Worm (Caenorhabditis elegans): ENCODE measurements around the gene F08B12.4.

Gene F08B12.4

DNA sequence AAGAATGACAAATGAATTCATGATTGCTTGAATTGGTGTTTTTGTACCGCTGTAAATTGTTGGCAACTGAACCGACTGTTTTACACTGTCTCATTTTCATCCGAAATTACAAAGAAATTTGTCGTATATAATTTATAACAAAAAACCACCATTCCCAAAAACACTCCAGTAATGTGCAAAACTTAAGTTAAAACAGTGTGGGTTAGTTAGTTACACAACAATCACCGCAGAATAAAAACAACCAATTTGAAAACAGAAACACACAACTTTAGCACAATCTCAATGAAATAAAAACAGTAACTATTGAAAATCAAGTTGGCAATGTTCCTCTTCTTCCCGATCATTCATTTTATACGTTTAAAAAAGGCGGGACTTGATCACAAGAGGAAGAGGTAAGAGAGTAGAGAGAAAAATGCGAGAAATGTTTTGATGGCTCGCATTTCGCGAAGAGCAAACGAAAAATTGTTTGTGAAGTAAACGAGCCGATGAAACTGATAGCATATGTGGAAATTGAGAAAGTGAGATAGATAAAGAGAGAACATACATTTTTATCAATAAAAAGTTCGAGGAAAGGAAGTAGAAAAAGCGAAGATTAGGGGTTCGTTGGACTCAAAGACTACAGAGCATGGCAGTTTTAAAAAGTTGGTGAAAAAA, at the start of gene F08B12.4:
Gene F08B12.4, minus strand, starts transcription at position 51 of the 654 bp plus-strand sequence.
- TF ChIP-seq mbf-1 (tag; optimal IDR thresholded peaks at IDR 0.05) (no peak), sem-4 (tag; optimal IDR thresholded peaks at IDR 0.05) (no peak), nhr-11 (tag; optimal IDR thresholded peaks at IDR 0.05) (no peak), egl-27 (tag; optimal IDR thresholded peaks at IDR 0.05) (no peak), elt-1 (tag; optimal IDR thresholded peaks at IDR 0.05) (no peak), zag-1 (tag; optimal IDR thresholded peaks at IDR 0.05) (no peak), ztf-4 (tag; optimal IDR thresholded peaks at IDR 0.05) (no peak), F13H6.1 (tag; optimal IDR thresholded peaks at IDR 0.05) (peak; percentile 59), mab-5 (tag; optimal IDR thresholded peaks at IDR 0.05) (no peak), nhr-21 (tag; optimal IDR thresholded peaks at IDR 0.05) (no peak), snpc-4 (tag; optimal IDR thresholded peaks at IDR 0.05) (no peak), peb-1 (tag; optimal IDR thresholded peaks at IDR 0.05) (no peak), ztf-11 (tag; optimal IDR thresholded peaks at IDR 0.05) (no peak), Y55F3AM.14 (GFP tag; optimal IDR thresholded peaks at IDR 0.05) (no peak), lin-11 (tag; optimal IDR thresholded peaks at IDR 0.05) (no peak), unc-39 (tag; optimal IDR thresholded peaks at IDR 0.05) (no peak), nhr-10 (tag; optimal IDR thresholded peaks at IDR 0.05) (no peak), ceh-82 (tag; optimal IDR thresholded peaks at IDR 0.05) (no peak), lin-13 (GFP tag; optimal IDR thresholded peaks at IDR 0.05) (no peak), dmd-4 (tag; optimal IDR thresholded peaks at IDR 0.05) (no peak), ZK546.5 (tag; optimal IDR thresholded peaks at IDR 0.05) (no peak), lin-39 (tag; optimal IDR thresholded peaks at IDR 0.05) (no peak), fos-1 (tag; optimal IDR thresholded peaks at IDR 0.05) (peak; percentile 88), blmp-1 (tag; optimal IDR thresholded peaks at IDR 0.05; ENCODE audit: insufficient read depth) (no peak), ama-1 (optimal IDR thresholded peaks at IDR 0.05) (peak; percentile 78), gmeb-1 (tag; optimal IDR thresholded peaks at IDR 0.05) (peak; percentile 6), alr-1 (tag; optimal IDR thresholded peaks at IDR 0.05) (no peak), aly-2 (tag; optimal IDR thresholded peaks at IDR 0.05) (no peak), elt-3 (tag; optimal IDR thresholded peaks at IDR 0.05) (no peak), mdl-1 (tag; optimal IDR thresholded peaks at IDR 0.05) (no peak), nhr-77 (tag; optimal IDR thresholded peaks at IDR 0.05) (no peak), unc-62 (GFP tag; optimal IDR thresholded peaks at IDR 0.05) (no peak), C34F6.9 (tag; optimal IDR thresholded peaks at IDR 0.05) (peak; percentile 24), ceh-16 (tag; optimal IDR thresholded peaks at IDR 0.05) (no peak), nhr-237 (tag; optimal IDR thresholded peaks at IDR 0.05) (no peak), lsy-2 (tag; optimal IDR thresholded peaks at IDR 0.05) (peak in 1 of 2 experiments; percentile 5), sma-9 (GFP tag; optimal IDR thresholded peaks at IDR 0.05) (peak; percentile 36), sma-9 (tag; optimal IDR thresholded peaks at IDR 0.05) (no peak), nhr-25 (tag; optimal IDR thresholded peaks at IDR 0.05) (no peak), crh-2 (tag; optimal IDR thresholded peaks at IDR 0.05) (peak; percentile 16), R02D3.7 (tag; optimal IDR thresholded peaks at IDR 0.05) (no peak), skn-1 (tag; optimal IDR thresholded peaks at IDR 0.05) (no peak), ztf-1 (GFP tag; conservative IDR thresholded peaks at IDR 0.05) (no peak), nhr-12 (tag; optimal IDR thresholded peaks at IDR 0.05) (no peak), nhr-23 (tag; optimal IDR thresholded peaks at IDR 0.05) (no peak), unc-55 (GFP tag; optimal IDR thresholded peaks at IDR 0.05) (no peak), nhr-6 (tag; optimal IDR thresholded peaks at IDR 0.05) (no peak), nhr-129 (tag; optimal IDR thresholded peaks at IDR 0.05) (peak; percentile 31), sma-3 (GFP tag; optimal IDR thresholded peaks at IDR 0.05) (no peak)

All from whole organism, L2 larva.